Fruit fly (Drosophila melanogaster) whole organism, wandering third instar larva: Measurements from ENCODE around the gene gzl.

Experiments used
- Abd-B ChIP-seq: fragments of >200 bp; optimal IDR thresholded peaks from 2 replicates; lab custom pipeline; 2017; ENCODE audit warnings: missing biosample characterization, missing genetic modification characterization
- CG32264 ChIP-seq: fragments of 200-800 bp; sonication (Bioruptor generic); optimal IDR thresholded peaks from 2 replicates; lab custom pipeline; 2016; ENCODE audit warnings: missing biosample characterization, missing genetic modification characterization
- CG9705 ChIP-seq: fragments of 200-800 bp; sonication (Bioruptor generic); optimal IDR thresholded peaks from 2 replicates; lab custom pipeline; 2018; ENCODE audit warnings: missing biosample characterization, mild to moderate bottlenecking, missing genetic modification characterization
- CrebA ChIP-seq: fragments of 200-800 bp; sonication (Bioruptor generic); optimal IDR thresholded peaks from 2 replicates; lab custom pipeline; 2016; ENCODE audit warnings: missing biosample characterization, mild to moderate bottlenecking, missing genetic modification characterization, borderline replicate concordance
- Dif ChIP-seq: fragments of 200-275, 200-300 bp; sonication (Bioruptor generic); optimal IDR thresholded peaks from 2 replicates; lab custom pipeline; 2018; ENCODE audit warnings: missing biosample characterization, missing genetic modification characterization; ENCODE audit not compliant: partially characterized antibody
- GATAd ChIP-seq: sonication (Bioruptor generic); optimal IDR thresholded peaks from 2 replicates; lab custom pipeline; 2016; ENCODE audit warnings: missing biosample characterization, missing genetic modification characterization
- HLH106 ChIP-seq: fragments of 200-800 bp; optimal IDR thresholded peaks from 3 replicates; lab custom pipeline; 2019; ENCODE audit warnings: missing biosample characterization, mild to moderate bottlenecking, missing genetic modification characterization, moderate library complexity
- Hnf4 ChIP-seq: fragments of 200-800 bp; sonication (Bioruptor generic); optimal IDR thresholded peaks from 2 replicates; lab custom pipeline; 2016; ENCODE audit warnings: missing biosample characterization, mild to moderate bottlenecking, missing genetic modification characterization
- Hr78 ChIP-seq: fragments of >200 bp; optimal IDR thresholded peaks from 2 replicates; lab custom pipeline; 2017; ENCODE audit warnings: missing biosample characterization, missing genetic modification characterization
- Jra ChIP-seq: sonication (Bioruptor generic); optimal IDR thresholded peaks from 2 replicates; lab custom pipeline; 2016; ENCODE audit warnings: missing biosample characterization, missing genetic modification characterization
- Mio ChIP-seq: sonication (Bioruptor generic); optimal IDR thresholded peaks from 2 replicates; lab custom pipeline; 2016; ENCODE audit warnings: missing biosample characterization, missing genetic modification characterization
- Myc ChIP-seq: fragments of >200 bp; optimal IDR thresholded peaks from 2 replicates; lab custom pipeline; 2017
- N ChIP-seq: fragments of >200 bp; optimal IDR thresholded peaks from 2 replicates; lab custom pipeline; 2018; ENCODE audit warnings: missing biosample characterization, missing external identifiers, missing genetic modification characterization
- OdsH ChIP-seq: fragments of 200-800 bp; sonication (Bioruptor generic); optimal IDR thresholded peaks from 2 replicates; lab custom pipeline; 2016; ENCODE audit warnings: missing biosample characterization, mild to moderate bottlenecking, missing genetic modification characterization
- Rel ChIP-seq, 2 experiments: fragments of 200-800 bp; sonication (Bioruptor generic) in 1 of 2; optimal IDR thresholded peaks; 2 replicates in 1 of 2; 3 replicates in 1 of 2; lab custom pipeline; 2016 to 2019; ENCODE audit warnings: mild to moderate bottlenecking in 2 of 2, missing biosample characterization in 2 of 2, missing genetic modification characterization in 2 of 2, moderate library complexity in 1 of 2
- Vsx2 ChIP-seq: fragments of 200-300, 225-300 bp; sonication (Bioruptor generic); optimal IDR thresholded peaks from 2 replicates; lab custom pipeline; 2018; ENCODE audit warnings: missing biosample characterization, missing genetic modification characterization; ENCODE audit not compliant: partially characterized antibody
- brk ChIP-seq: fragments of 200-800 bp; sonication (Bioruptor generic); optimal IDR thresholded peaks from 2 replicates; lab custom pipeline; 2016; ENCODE audit warnings: missing biosample characterization, mild to moderate bottlenecking, missing genetic modification characterization
- dl ChIP-seq, 2 experiments: fragments of 175-275, 200-275 bp in 1 of 2; fragments of 200-275 bp in 1 of 2; sonication (Bioruptor generic); optimal IDR thresholded peaks; lab custom pipeline; 2018; ENCODE audit warnings: mild to moderate bottlenecking in 2 of 2, missing biosample characterization in 2 of 2, missing genetic modification characterization in 2 of 2, moderate library complexity in 2 of 2; ENCODE audit not compliant: partially characterized antibody in 2 of 2, insufficient read depth in 1 of 2
- dmrt93B ChIP-seq: fragments of 200-800 bp; sonication (Bioruptor generic); optimal IDR thresholded peaks from 2 replicates; lab custom pipeline; 2018; ENCODE audit warnings: missing biosample characterization, mild to moderate bottlenecking, missing genetic modification characterization
- dsf ChIP-seq: sonication (Bioruptor generic); optimal IDR thresholded peaks from 2 replicates; lab custom pipeline; 2016; ENCODE audit warnings: missing biosample characterization, missing genetic modification characterization, borderline replicate concordance
- ey ChIP-seq: fragments of 200-800 bp; sonication (Bioruptor generic); optimal IDR thresholded peaks from 2 replicates; lab custom pipeline; 2016; ENCODE audit warnings: missing biosample characterization, missing genetic modification characterization
- foxo ChIP-seq, 2 experiments: fragments of 200-800 bp; sonication (Bioruptor generic); optimal IDR thresholded peaks; 2 replicates in 1 of 2; 3 replicates in 1 of 2; lab custom pipeline; 2016 to 2017; ENCODE audit warnings: missing biosample characterization in 2 of 2, missing genetic modification characterization in 2 of 2
- h ChIP-seq: fragments of 200-800 bp; sonication (Bioruptor generic); optimal IDR thresholded peaks from 3 replicates; lab custom pipeline; 2016; ENCODE audit warnings: missing biosample characterization, mild to moderate bottlenecking, missing genetic modification characterization
- lola ChIP-seq: fragments of >200 bp; optimal IDR thresholded peaks from 2 replicates; lab custom pipeline; 2017; ENCODE audit warnings: missing biosample characterization, missing genetic modification characterization
- pan ChIP-seq: fragments of >200 bp; optimal IDR thresholded peaks from 2 replicates; lab custom pipeline; 2017
- psq ChIP-seq: fragments of 200-800 bp; sonication (Bioruptor generic); optimal IDR thresholded peaks from 3 replicates; lab custom pipeline; 2017; ENCODE audit warnings: missing biosample characterization, mild to moderate bottlenecking, missing genetic modification characterization, moderate library complexity
- rgr ChIP-seq: fragments of 200-800 bp; sonication (Bioruptor generic); optimal IDR thresholded peaks from 3 replicates; lab custom pipeline; 2016; ENCODE audit warnings: missing biosample characterization, mild to moderate bottlenecking, missing genetic modification characterization
- sage ChIP-seq: fragments of 200-800 bp; sonication (Bioruptor generic); optimal IDR thresholded peaks from 2 replicates; lab custom pipeline; 2016; ENCODE audit warnings: missing biosample characterization, mild to moderate bottlenecking, missing genetic modification characterization
- sv ChIP-seq: fragments of 200-800 bp; sonication (Bioruptor generic); optimal IDR thresholded peaks from 3 replicates; lab custom pipeline; 2016; ENCODE audit warnings: missing biosample characterization, missing genetic modification characterization
- tai ChIP-seq: sonication (Bioruptor generic); optimal IDR thresholded peaks from 2 replicates; lab custom pipeline; 2016; ENCODE audit warnings: missing biosample characterization, missing genetic modification characterization
- usp ChIP-seq: fragments of >200 bp; optimal IDR thresholded peaks from 2 replicates; lab custom pipeline; 2017; ENCODE audit warnings: missing biosample characterization, missing genetic modification characterization
- woc ChIP-seq: sonication (Bioruptor generic); optimal IDR thresholded peaks from 2 replicates; lab custom pipeline; 2016; ENCODE audit warnings: missing biosample characterization, mild to moderate bottlenecking, missing genetic modification characterization

The gzl gene

dm6 chr3R:6374307-6374574, 8.5 kb upstream of the gzl start, which contains the start of gene CG42564:
TSS of gene CG42564 (plus strand) at chr3R:6374475.
- TF ChIP-seq Jra (GFP tag; lab: Kevin White, UChicago) (no peak), Mio (GFP tag; lab: Kevin White, UChicago) (no peak), Abd-B (GFP tag; lab: Kevin White, UChicago) (no peak), pan (lab: Kevin White, UChicago) (no peak), tai (GFP tag; lab: Kevin White, UChicago) (no peak), Myc (lab: Kevin White, UChicago) (no peak), woc (GFP tag; lab: Kevin White, UChicago) (no peak), brk (no peak), CG9705 (GFP tag; lab: Kevin White, UChicago) (no peak), h (GFP tag; lab: Kevin White, UChicago) (no peak), N (no peak), lola (GFP tag; lab: Kevin White, UChicago) (no peak), Hr78 (GFP tag; lab: Kevin White, UChicago) (no peak), psq (GFP tag; lab: Kevin White, UChicago) (no peak), dl (GFP tag; optimal IDR thresholded peaks at IDR 0.05; lab: Kevin White, UChicago; ENCODE audit: insufficient read depth in 1 of 2, partially characterized antibody in 2 of 2) (no peak), Vsx2 (GFP tag; lab: Kevin White, UChicago) (no peak), sv (GFP tag; lab: Kevin White, UChicago) (no peak), HLH106 (tag; lab: Kevin White, UChicago) (no peak)

- no peak for TF ChIP-seq usp (GFP tag; lab: Kevin White, UChicago)
- no peak for TF ChIP-seq lola (GFP tag; lab: Kevin White, UChicago)
- no peak for TF ChIP-seq ey (GFP tag; lab: Kevin White, UChicago)
- TF ChIP-seq rgr, result no peak
- TF ChIP-seq Hr78 (GFP tag; lab: Kevin White, UChicago), result no peak
- TF ChIP-seq CrebA (GFP tag; lab: Kevin White, UChicago), result no peak
- no peak for TF ChIP-seq Hnf4 (GFP tag; lab: Kevin White, UChicago)
- TF ChIP-seq dmrt93B, result no peak
- TF ChIP-seq pan (lab: Kevin White, UChicago), result no peak
- no peak for TF ChIP-seq Myc (lab: Kevin White, UChicago)
- no peak for TF ChIP-seq HLH106 (tag; lab: Kevin White, UChicago)
- no peak for TF ChIP-seq GATAd
- TF ChIP-seq OdsH, result no peak
These were observed 6.8 kb upstream of the gzl start, which contains the start of gene CRAT for dm6 chr3R:6375944-6376343. TSS of gene CRAT (minus strand) at chr3R:6376044.

dm6 chr3R:6377497-6377896, 5.2 kb upstream of the gzl start, which contains the start of gene CG42537:
TSS of gene CG42537 (plus strand) at chr3R:6377797.
- TF ChIP-seq CG32264 (GFP tag; lab: Kevin White, UChicago) (no peak), tai (GFP tag; lab: Kevin White, UChicago) (no peak)
- TF ChIP-seq, all 38 proteins: peak for 0

dm6 chr3R:6380129-6380528, 2.6 kb upstream of the gzl start, which contains the start of the genes CG1024 and TfIIFalpha:
TSS of gene CG1024 (minus strand) at chr3R:6380328.
TSS of gene TfIIFalpha (plus strand) at chr3R:6380467.
- peak; percentile 6 for TF ChIP-seq rgr
- no peak for TF ChIP-seq GATAd
- TF ChIP-seq woc (GFP tag; lab: Kevin White, UChicago), result no peak
- TF ChIP-seq h (GFP tag; lab: Kevin White, UChicago), result peak; percentile 24
- TF ChIP-seq ey (GFP tag; lab: Kevin White, UChicago), result peak; percentile 12
- peak; percentile 27 for TF ChIP-seq dsf (GFP tag; lab: Kevin White, UChicago)
- TF ChIP-seq HLH106 (tag; lab: Kevin White, UChicago), result peak; percentile 22

dm6 chr3R:6381784-6382183, 930 bp upstream of the gzl start:
- TF ChIP-seq Myc (lab: Kevin White, UChicago) (no peak), psq (GFP tag; lab: Kevin White, UChicago) (no peak), CG32264 (GFP tag; lab: Kevin White, UChicago) (no peak), tai (GFP tag; lab: Kevin White, UChicago) (no peak), foxo (GFP tag; optimal IDR thresholded peaks at IDR 0.05; lab: Kevin White, UChicago) (no peak), Mio (GFP tag; lab: Kevin White, UChicago) (no peak), h (GFP tag; lab: Kevin White, UChicago) (no peak), lola (GFP tag; lab: Kevin White, UChicago) (no peak), Rel (GFP tag; optimal IDR thresholded peaks at IDR 0.05; lab: Kevin White, UChicago) (no peak), Rel (tag; optimal IDR thresholded peaks at IDR 0.05; lab: Kevin White, UChicago) (no peak), N (no peak), CG9705 (GFP tag; lab: Kevin White, UChicago) (no peak), Abd-B (GFP tag; lab: Kevin White, UChicago) (no peak), dsf (GFP tag; lab: Kevin White, UChicago) (no peak), Dif (GFP tag; lab: Kevin White, UChicago) (no peak), Vsx2 (GFP tag; lab: Kevin White, UChicago) (no peak), sage (no peak)
